Fruit fly (Drosophila melanogaster): ENCODE data around the gene CG17593.

- TF ChIP-seq Hr38 (GFP tag; optimal IDR thresholded peaks at IDR 0.05) (no peak), CG7368 (GFP tag; optimal IDR thresholded peaks at IDR 0.05) (no peak), net (GFP tag; optimal IDR thresholded peaks at IDR 0.05) (no peak), CG1621 (tag; optimal IDR thresholded peaks at IDR 0.05) (no peak), CG11762 (GFP tag; optimal IDR thresholded peaks at IDR 0.05; ENCODE audit: insufficient read depth) (no peak), CG6792 (GFP tag; optimal IDR thresholded peaks at IDR 0.05) (no peak), CG10631 (GFP tag; optimal IDR thresholded peaks at IDR 0.05) (no peak), CG6808 (GFP tag; optimal IDR thresholded peaks at IDR 0.05) (no peak), achi (GFP tag; optimal IDR thresholded peaks at IDR 0.05) (no peak), CG34406 (GFP tag; optimal IDR thresholded peaks at IDR 0.05) (no peak), Sox102F (GFP tag; optimal IDR thresholded peaks at IDR 0.05) (no peak), fkh (GFP tag; optimal IDR thresholded peaks at IDR 0.05) (no peak)
These were observed 49.2 kb upstream of the CG17593 start for dm6 chr2L:3465426-3465825.

All from whole organism, prepupa.